Fruit fly (Drosophila melanogaster) whole organism, wandering third instar larva: ENCODE results near the gene CG42680.

Source experiments
- Dif ChIP-seq: fragments of 200-275, 200-300 bp; sonication (Bioruptor generic); optimal IDR thresholded peaks from 2 replicates; lab custom pipeline; 2018; ENCODE audit warnings: missing biosample characterization, missing genetic modification characterization; ENCODE audit not compliant: partially characterized antibody
- OdsH ChIP-seq: fragments of 200-800 bp; sonication (Bioruptor generic); optimal IDR thresholded peaks from 2 replicates; lab custom pipeline; 2016; ENCODE audit warnings: missing biosample characterization, mild to moderate bottlenecking, missing genetic modification characterization
- dl ChIP-seq, 2 experiments: fragments of 175-275, 200-275 bp in 1 of 2; fragments of 200-275 bp in 1 of 2; sonication (Bioruptor generic); optimal IDR thresholded peaks; lab custom pipeline; 2018; ENCODE audit warnings: mild to moderate bottlenecking in 2 of 2, missing biosample characterization in 2 of 2, missing genetic modification characterization in 2 of 2, moderate library complexity in 2 of 2; ENCODE audit not compliant: partially characterized antibody in 2 of 2, insufficient read depth in 1 of 2
- dmrt93B ChIP-seq: fragments of 200-800 bp; sonication (Bioruptor generic); optimal IDR thresholded peaks from 2 replicates; lab custom pipeline; 2018; ENCODE audit warnings: missing biosample characterization, mild to moderate bottlenecking, missing genetic modification characterization
- psq ChIP-seq: fragments of 200-800 bp; sonication (Bioruptor generic); optimal IDR thresholded peaks from 3 replicates; lab custom pipeline; 2017; ENCODE audit warnings: missing biosample characterization, mild to moderate bottlenecking, missing genetic modification characterization, moderate library complexity

DNA sequence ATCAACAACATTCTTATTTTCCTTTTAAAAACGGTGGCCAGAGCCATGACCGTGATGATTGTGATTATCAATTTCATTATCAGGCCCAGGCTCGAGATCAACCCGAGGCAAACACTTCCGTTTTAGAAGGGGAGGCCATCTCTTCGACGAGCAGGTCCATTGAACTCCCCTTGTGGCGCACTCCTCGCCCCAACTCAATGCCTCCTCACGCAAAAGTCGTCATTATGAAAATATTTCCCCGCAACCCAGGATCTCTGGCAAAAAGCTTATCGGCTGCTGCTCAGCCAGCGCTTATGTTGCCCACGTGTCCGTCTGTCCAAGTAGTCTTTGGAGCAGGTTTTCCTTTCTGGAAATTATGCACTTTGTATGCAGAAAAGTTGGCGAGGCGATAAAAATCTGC, 44.8 kb upstream of the CG42680 start:
- TF ChIP-seq dl (GFP tag; optimal IDR thresholded peaks at IDR 0.05; lab: Kevin White, UChicago; ENCODE audit: insufficient read depth in 1 of 2, partially characterized antibody in 2 of 2) (no peak), dmrt93B (GFP tag; lab: Kevin White, UChicago) (no peak), Dif (GFP tag; lab: Kevin White, UChicago) (no peak), psq (GFP tag; lab: Kevin White, UChicago) (no peak), OdsH (no peak)
